Fruit fly (Drosophila melanogaster) whole organism, embryonic: Measurements from ENCODE around the gene Nxf3.

ENCODE experiments used
- CG10543 ChIP-seq: fragments of 200-800 bp; sonication (Bioruptor generic); optimal IDR thresholded peaks from 3 replicates; lab custom pipeline; 2017; ENCODE audit warnings: missing biosample characterization, mild to moderate bottlenecking, missing genetic modification characterization, moderate library complexity
- CG11695 ChIP-seq: fragments of 200-800 bp; sonication (Bioruptor generic); IDR thresholded peaks from 3 replicates; pipeline ENCODE4 v1.3.6; 2022; ENCODE audit warnings: missing biosample characterization, missing genetic modification characterization
- CG14860 ChIP-seq: fragments of 200-800 bp; sonication (Bioruptor generic); IDR thresholded peaks from 3 replicates; pipeline ENCODE4 v1.3.6; 2022; ENCODE audit warnings: missing biosample characterization, missing genetic modification characterization; ENCODE audit not compliant: partially characterized antibody
- CG15011 ChIP-seq: fragments of 200-800 bp; sonication (Bioruptor generic); optimal IDR thresholded peaks from 3 replicates; lab custom pipeline; 2018; ENCODE audit warnings: missing biosample characterization, mild to moderate bottlenecking, missing genetic modification characterization
- CG15073 ChIP-seq: fragments of 200-800 bp; sonication (Bioruptor generic); optimal IDR thresholded peaks from 2 replicates; lab custom pipeline; 2016; ENCODE audit warnings: missing biosample characterization, missing genetic modification characterization
- CG1647 ChIP-seq: fragments of 200-800 bp; sonication (Bioruptor generic); optimal IDR thresholded peaks from 3 replicates; lab custom pipeline; 2016; ENCODE audit warnings: missing biosample characterization, missing genetic modification characterization
- CG32767 ChIP-seq: fragments of 200-800 bp; sonication (Bioruptor generic); IDR thresholded peaks from 2 replicates; pipeline ENCODE4 v1.3.6; 2022; ENCODE audit warnings: missing biosample characterization, missing genetic modification characterization
- CG32772 ChIP-seq: fragments of 200-800 bp; sonication (Bioruptor generic); IDR thresholded peaks from 2 replicates; pipeline ENCODE4 v1.3.6; 2022; ENCODE audit warnings: missing biosample characterization, missing genetic modification characterization
- CG3847 ChIP-seq: fragments of 200-800 bp; sonication (Bioruptor generic); IDR thresholded peaks from 2 replicates; pipeline ENCODE4 v1.3.6; 2022; ENCODE audit warnings: missing biosample characterization, missing genetic modification characterization
- CG4328 ChIP-seq: fragments of 200-800 bp; sonication (Bioruptor generic); optimal IDR thresholded peaks from 3 replicates; lab custom pipeline; 2017; ENCODE audit warnings: missing biosample characterization, missing genetic modification reagents, missing genetic modification characterization
- CG43689 ChIP-seq: fragments of 200-800 bp; sonication (Bioruptor generic); IDR thresholded peaks from 2 replicates; pipeline ENCODE4 v1.3.6; 2022; ENCODE audit warnings: missing biosample characterization, missing genetic modification characterization
- CG6813 ChIP-seq: fragments of 200-800 bp; sonication (Bioruptor generic); optimal IDR thresholded peaks from 2 replicates; lab custom pipeline; 2017; ENCODE audit warnings: missing biosample characterization, missing genetic modification characterization, mild to moderate bottlenecking, moderate library complexity, missing genetic modification reagents
- CTCF ChIP-seq: fragments of 200-800 bp; sonication (Bioruptor generic); optimal IDR thresholded peaks from 2 replicates; lab custom pipeline; 2017; ENCODE audit warnings: missing biosample characterization, mild to moderate bottlenecking, missing genetic modification characterization, moderate library complexity
- Camta ChIP-seq: fragments of 200-800 bp; sonication (Bioruptor generic); optimal IDR thresholded peaks from 2 replicates; lab custom pipeline; 2016; ENCODE audit warnings: missing biosample characterization, missing genetic modification characterization
- D ChIP-seq, 2 experiments: fragments of 200-800 bp in 1 of 2; fragments of >200 bp in 1 of 2; sonication (Bioruptor generic) in 1 of 2; optimal IDR thresholded peaks; 2 replicates in 1 of 2; 3 replicates in 1 of 2; lab custom pipeline; 2017; ENCODE audit warnings: mild to moderate bottlenecking in 1 of 2, missing biosample characterization in 1 of 2, missing genetic modification characterization in 1 of 2, missing genetic modification reagents in 1 of 2
- Dbx ChIP-seq: fragments of 200-800 bp; sonication (Bioruptor generic); IDR thresholded peaks from 3 replicates; pipeline ENCODE4 v1.3.6; 2022; ENCODE audit warnings: missing biosample characterization, missing genetic modification characterization
- GATAe ChIP-seq: fragments of 200-800 bp; sonication (Bioruptor generic); conservative IDR thresholded peaks from 2 replicates; pipeline ENCODE4 v1.3.6; 2022; ENCODE audit warnings: missing biosample characterization, missing genetic modification characterization
- Gsc ChIP-seq: fragments of 200-800 bp; sonication (Bioruptor generic); IDR thresholded peaks from 2 replicates; pipeline ENCODE4 v1.3.6; 2022; ENCODE audit warnings: missing biosample characterization, missing genetic modification characterization
- HLH54F ChIP-seq: fragments of 200-800 bp; sonication (Bioruptor generic); optimal IDR thresholded peaks from 3 replicates; lab custom pipeline; 2016; ENCODE audit warnings: missing biosample characterization, missing genetic modification characterization
- NC2β ChIP-seq: fragments of 200-800 bp; sonication (Bioruptor generic); optimal IDR thresholded peaks from 2 replicates; lab custom pipeline; 2016; ENCODE audit warnings: missing biosample characterization, missing genetic modification characterization
- Pdp1 ChIP-seq, 2 experiments: fragments of 200-800 bp; sonication (Bioruptor generic); optimal IDR thresholded peaks; 3 replicates each; lab custom pipeline; 2016; ENCODE audit warnings: missing biosample characterization in 2 of 2, missing genetic modification characterization in 2 of 2, mild to moderate bottlenecking in 1 of 2, moderate library complexity in 1 of 2
- Ptx1 ChIP-seq: fragments of 200-800 bp; sonication (Bioruptor generic); IDR thresholded peaks from 2 replicates; pipeline ENCODE4 v1.3.6; 2022; ENCODE audit warnings: missing biosample characterization, missing genetic modification characterization
- Rx ChIP-seq: fragments of 200-800 bp; sonication (Bioruptor generic); IDR thresholded peaks from 2 replicates; pipeline ENCODE4 v1.3.6; 2022; ENCODE audit warnings: missing biosample characterization, missing genetic modification characterization
- Sox100B ChIP-seq: fragments of 200-800 bp; sonication (Bioruptor generic); optimal IDR thresholded peaks from 3 replicates; lab custom pipeline; 2018; ENCODE audit warnings: missing biosample characterization, mild to moderate bottlenecking, missing genetic modification characterization
- ash1 ChIP-seq: fragments of 200-800 bp; sonication (Bioruptor generic); optimal IDR thresholded peaks from 2 replicates; lab custom pipeline; 2018; ENCODE audit warnings: missing biosample characterization, mild to moderate bottlenecking, missing genetic modification characterization
- bigmax ChIP-seq: fragments of 200-800 bp; sonication (Bioruptor generic); optimal IDR thresholded peaks from 2 replicates; lab custom pipeline; 2018; ENCODE audit warnings: missing biosample characterization, mild to moderate bottlenecking, missing genetic modification characterization
- ci ChIP-seq: fragments of 200-800 bp; sonication (Bioruptor generic); IDR thresholded peaks from 3 replicates; pipeline ENCODE4 v1.3.6; 2022; ENCODE audit warnings: missing biosample characterization, missing genetic modification characterization
- croc ChIP-seq: fragments of 200-800 bp; sonication (Bioruptor generic); conservative IDR thresholded peaks from 3 replicates; pipeline ENCODE4 v1.3.6; 2022; ENCODE audit warnings: missing biosample characterization, missing genetic modification characterization
- dmrt99B ChIP-seq: fragments of 200-800 bp; sonication (Bioruptor generic); optimal IDR thresholded peaks from 2 replicates; lab custom pipeline; 2018; ENCODE audit warnings: missing biosample characterization, mild to moderate bottlenecking, missing genetic modification characterization, moderate library complexity
- gcm ChIP-seq: fragments of 200-800 bp; sonication (Bioruptor generic); optimal IDR thresholded peaks from 2 replicates; lab custom pipeline; 2019; ENCODE audit warnings: missing biosample characterization, mild to moderate bottlenecking, missing genetic modification characterization, moderate library complexity
- gcm2 ChIP-seq: fragments of 200-800 bp; sonication (Bioruptor generic); optimal IDR thresholded peaks from 2 replicates; lab custom pipeline; 2016; ENCODE audit warnings: missing biosample characterization, missing genetic modification characterization
- hb ChIP-seq: fragments of 200-800 bp; sonication (Bioruptor generic); IDR thresholded peaks from 3 replicates; pipeline ENCODE4 v1.3.6; 2022; ENCODE audit warnings: missing biosample characterization, missing genetic modification characterization; ENCODE audit not compliant: partially characterized antibody
- hkb ChIP-seq, 2 experiments: fragments of 200-800 bp in 1 of 2; fragments of >200 bp in 1 of 2; sonication (Bioruptor generic) in 1 of 2; IDR thresholded peaks in 1 of 2; optimal IDR thresholded peaks in 1 of 2; 2 replicates each; pipeline versions ENCODE4 v1.3.6 to Lab custom; 2017 to 2022; ENCODE audit warnings: missing biosample characterization in 1 of 2, missing genetic modification characterization in 1 of 2
- lab ChIP-seq: fragments of 200-800 bp; sonication (Bioruptor generic); optimal IDR thresholded peaks from 3 replicates; lab custom pipeline; 2017; ENCODE audit warnings: missing biosample characterization, missing genetic modification characterization, mild to moderate bottlenecking, moderate library complexity, missing genetic modification reagents
- mam ChIP-seq: fragments of 200-800 bp; sonication (Bioruptor generic); optimal IDR thresholded peaks from 3 replicates; lab custom pipeline; 2016; ENCODE audit warnings: missing biosample characterization, missing genetic modification characterization
- mld ChIP-seq: fragments of 200-800 bp; sonication (Bioruptor generic); IDR thresholded peaks from 3 replicates; pipeline ENCODE4 v1.3.6; 2022; ENCODE audit warnings: missing biosample characterization, missing genetic modification characterization; ENCODE audit not compliant: partially characterized antibody
- onecut ChIP-seq: fragments of 200-800 bp; sonication (Bioruptor generic); IDR thresholded peaks from 2 replicates; pipeline ENCODE4 v1.3.6; 2022; ENCODE audit warnings: missing biosample characterization, missing genetic modification characterization
- pita ChIP-seq: fragments of 200-800 bp; sonication (Bioruptor generic); optimal IDR thresholded peaks from 2 replicates; lab custom pipeline; 2017; ENCODE audit warnings: missing biosample characterization, mild to moderate bottlenecking, missing genetic modification characterization
- pnt ChIP-seq: fragments of 200-800 bp; sonication (Bioruptor generic); optimal IDR thresholded peaks from 3 replicates; lab custom pipeline; 2016; ENCODE audit warnings: missing biosample characterization, missing genetic modification characterization
- ranshi ChIP-seq: fragments of 200-800 bp; sonication (Bioruptor generic); IDR thresholded peaks from 2 replicates; pipeline ENCODE4 v1.3.6; 2022; ENCODE audit warnings: missing biosample characterization, missing genetic modification characterization
- ro ChIP-seq: fragments of 200-800 bp; sonication (Bioruptor generic); IDR thresholded peaks from 2 replicates; pipeline ENCODE4 v1.3.6; 2022; ENCODE audit warnings: missing biosample characterization, missing genetic modification characterization
- salm ChIP-seq: fragments of 200-800 bp; sonication (Bioruptor generic); optimal IDR thresholded peaks from 2 replicates; lab custom pipeline; 2018; ENCODE audit warnings: missing biosample characterization, mild to moderate bottlenecking, missing genetic modification characterization
- sc ChIP-seq, 3 experiments: fragments of >200 bp in 2 of 3; fragments of 200-800 bp in 1 of 3; sonication (Bioruptor generic) in 1 of 3; optimal IDR thresholded peaks; 2 replicates in 2 of 3; 3 replicates in 1 of 3; lab custom pipeline; 2017; ENCODE audit warnings: mild to moderate bottlenecking in 1 of 3, missing biosample characterization in 1 of 3, missing genetic modification characterization in 1 of 3, missing genetic modification reagents in 1 of 3
- scrt ChIP-seq: fragments of 200-800 bp; sonication (Bioruptor generic); optimal IDR thresholded peaks from 2 replicates; lab custom pipeline; 2018; ENCODE audit warnings: missing biosample characterization, mild to moderate bottlenecking, missing genetic modification characterization, moderate library complexity
- slou ChIP-seq: fragments of 200-800 bp; sonication (Bioruptor generic); optimal IDR thresholded peaks from 3 replicates; lab custom pipeline; 2016; ENCODE audit warnings: missing biosample characterization, missing genetic modification characterization
- slp2 ChIP-seq: fragments of 200-800 bp; sonication (Bioruptor generic); optimal IDR thresholded peaks from 2 replicates; lab custom pipeline; 2016; ENCODE audit warnings: missing biosample characterization, missing genetic modification characterization
- sna ChIP-seq: fragments of 200-800 bp; sonication (Bioruptor generic); IDR thresholded peaks from 2 replicates; pipeline ENCODE4 v1.3.6; 2022; ENCODE audit warnings: missing biosample characterization, missing genetic modification characterization; ENCODE audit not compliant: partially characterized antibody
- tna ChIP-seq: fragments of 200-800 bp; sonication (Bioruptor generic); IDR thresholded peaks from 2 replicates; pipeline ENCODE4 v1.3.6; 2022; ENCODE audit warnings: missing biosample characterization, missing genetic modification characterization; ENCODE audit not compliant: partially characterized antibody
- wdn ChIP-seq: fragments of 200-800 bp; sonication (Bioruptor generic); IDR thresholded peaks from 2 replicates; pipeline ENCODE4 v1.3.6; 2022; ENCODE audit warnings: missing biosample characterization, missing genetic modification characterization

Gene Nxf3

DNA sequence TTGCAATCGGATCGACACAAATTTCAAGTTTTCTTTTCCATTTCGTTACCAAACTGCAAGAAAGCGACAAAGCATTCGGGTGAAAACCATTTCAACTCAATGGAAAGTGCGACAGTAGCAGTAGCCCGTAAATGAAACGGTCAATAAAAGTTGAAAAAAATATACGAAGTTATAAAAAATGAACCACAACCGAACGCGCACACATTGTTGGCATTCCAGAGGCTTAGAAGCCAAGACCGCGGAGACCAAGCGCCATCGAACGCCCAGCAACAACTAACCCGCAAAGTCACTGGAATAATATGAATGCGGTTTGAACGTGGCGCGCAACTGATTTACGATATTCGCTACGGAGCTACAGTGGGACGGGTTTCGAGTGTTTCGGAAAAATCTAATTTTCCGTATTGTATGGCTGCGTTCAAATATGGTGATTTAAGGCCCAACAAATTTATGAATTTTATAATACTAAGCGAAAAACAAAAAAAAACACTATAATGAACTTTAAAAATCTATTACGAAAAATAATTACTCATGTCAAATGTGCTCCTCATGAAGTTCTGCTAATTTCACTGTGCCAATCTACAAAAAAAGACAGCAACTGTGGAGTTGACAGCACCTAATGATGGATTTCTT, 42.9 kb upstream of the Nxf3 start (continued):
- TF ChIP-seq hkb (optimal IDR thresholded peaks at IDR 0.05; lab: Kevin White, UChicago) = no peak
- peak; percentile 35; the same call in 1 of the 2 replicates for TF ChIP-seq hkb (GFP tag; IDR thresholded peaks at IDR 0.05; lab: Robert Waterston, UW)
- peak; percentile 58 for TF ChIP-seq dmrt99B (tag; lab: Kevin White, UChicago)
- TF ChIP-seq sna = no peak
- TF ChIP-seq Dbx (GFP tag; lab: Robert Waterston, UW) = 0 out of 3 replicates have a peak, but pooled peaks have one; percentile 26
- no peak for TF ChIP-seq Rx (GFP tag; lab: Robert Waterston, UW)
- no peak for TF ChIP-seq bigmax (GFP tag; lab: Kevin White, UChicago)
- TF ChIP-seq slp2 (GFP tag; lab: Kevin White, UChicago) = peak; percentile 23
- no peak for TF ChIP-seq ci (GFP tag; lab: Robert Waterston, UW)
- TF ChIP-seq hb (GFP tag; lab: Robert Waterston, UW) = no peak
- TF ChIP-seq Gsc = no peak
- peak; percentile 34 for TF ChIP-seq slou
- TF ChIP-seq ranshi (GFP tag; lab: Robert Waterston, UW) = 0 out of 2 replicates have a peak, but pooled peaks have one; percentile 32
- no peak for TF ChIP-seq CG32772 (GFP tag; lab: Robert Waterston, UW)
- TF ChIP-seq CG14860 (GFP tag; lab: Robert Waterston, UW) = no peak
- no peak for TF ChIP-seq CTCF (GFP tag; lab: Kevin White, UChicago)
- no peak for TF ChIP-seq wdn
- no peak for TF ChIP-seq mld (GFP tag; lab: Robert Waterston, UW)
- TF ChIP-seq lab = peak; percentile 67
- peak; percentile 45; the same call in 2 of the 3 replicates for TF ChIP-seq CG11695 (GFP tag; lab: Robert Waterston, UW)
- TF ChIP-seq tna (GFP tag; lab: Robert Waterston, UW) = no peak
- TF ChIP-seq CG15011 (GFP tag; lab: Kevin White, UChicago) = no peak
- TF ChIP-seq gcm (GFP tag; lab: Kevin White, UChicago) = peak; percentile 11
- TF ChIP-seq CG3847 = no peak
- no peak for TF ChIP-seq salm
- TF ChIP-seq D (optimal IDR thresholded peaks at IDR 0.05; lab: Kevin White, UChicago) = no peak
- no peak for TF ChIP-seq D (GFP tag; optimal IDR thresholded peaks at IDR 0.05; lab: Kevin White, UChicago)
- TF ChIP-seq NC2β (GFP tag; lab: Kevin White, UChicago) = no peak
- TF ChIP-seq CG15073 (GFP tag; lab: Kevin White, UChicago) = no peak
- peak; percentile 42 for TF ChIP-seq Ptx1 (GFP tag; lab: Robert Waterston, UW)
- no peak for TF ChIP-seq CG4328 (GFP tag; lab: Kevin White, UChicago)
- no peak for TF ChIP-seq pnt (GFP tag; lab: Kevin White, UChicago)
- TF ChIP-seq mam (GFP tag; lab: Kevin White, UChicago) = peak; percentile 47
- TF ChIP-seq CG1647 = no peak
- no peak for TF ChIP-seq ash1
- no peak for TF ChIP-seq gcm2
- TF ChIP-seq CG6813 (GFP tag; lab: Kevin White, UChicago) = no peak
- no peak for TF ChIP-seq ro (GFP tag; lab: Robert Waterston, UW)
- TF ChIP-seq HLH54F = peak; percentile 46
- TF ChIP-seq CG10543 (GFP tag; lab: Kevin White, UChicago) = peak; percentile 12
- TF ChIP-seq scrt = peak; percentile 9
- TF ChIP-seq CG43689 = no peak
- TF ChIP-seq GATAe = no peak
- no peak for TF ChIP-seq sc (optimal IDR thresholded peaks at IDR 0.05; lab: Kevin White, UChicago)
- no peak for TF ChIP-seq sc (GFP tag; optimal IDR thresholded peaks at IDR 0.05; lab: Kevin White, UChicago)
- TF ChIP-seq onecut (GFP tag; lab: Robert Waterston, UW) = 0 out of 2 replicates have a peak, but pooled peaks have one; percentile 28
- TF ChIP-seq Sox100B (GFP tag; lab: Kevin White, UChicago) = peak; percentile 32
- TF ChIP-seq Camta (GFP tag; lab: Kevin White, UChicago) = peak; percentile 11
- TF ChIP-seq Pdp1 (GFP tag; optimal IDR thresholded peaks at IDR 0.05; lab: Kevin White, UChicago) = peak in 1 of 2 experiments; percentile 1
- TF ChIP-seq pita = no peak
- no peak for TF ChIP-seq CG32767 (GFP tag; lab: Robert Waterston, UW)
- no peak; the same call in 1 of the 3 replicates for TF ChIP-seq croc
